Worm (Caenorhabditis elegans): ENCODE data around the gene mec-17.

ce11 chrIV:7985737-7986136, 1.2 kb downstream of the mec-17 start:
- TF ChIP-seq fkh-10 (GFP tag; optimal IDR thresholded peaks at IDR 0.05), result no peak
- no peak for TF ChIP-seq fkh-6 (tag; optimal IDR thresholded peaks at IDR 0.05)
- no peak for TF ChIP-seq elt-4 (tag; optimal IDR thresholded peaks at IDR 0.05)
- TF ChIP-seq elt-2 (tag; optimal IDR thresholded peaks at IDR 0.05), result peak; percentile 84
- TF ChIP-seq tbx-7 (tag; optimal IDR thresholded peaks at IDR 0.05), result no peak
- TF ChIP-seq F13H6.1 (tag; optimal IDR thresholded peaks at IDR 0.05), result no peak
- no peak for TF ChIP-seq nhr-11 (tag; optimal IDR thresholded peaks at IDR 0.05)
- TF ChIP-seq madf-2 (tag; optimal IDR thresholded peaks at IDR 0.05), result no peak
- TF ChIP-seq ama-1 (optimal IDR thresholded peaks at IDR 0.05), result no peak
- no peak for TF ChIP-seq syd-9 (tag; optimal IDR thresholded peaks at IDR 0.05)
- TF ChIP-seq pha-4 (tag; optimal IDR thresholded peaks at IDR 0.05), result no peak
- no peak for TF ChIP-seq pag-3 (tag; optimal IDR thresholded peaks at IDR 0.05; ENCODE audit: borderline replicate concordance)
